Worm (Caenorhabditis elegans) whole organism, L3 larva: ENCODE results near the gene bath-9.

Experiments used
- R02D3.7 ChIP-seq: fragments of 150-350 bp; optimal IDR thresholded peaks from 2 replicates; lab custom pipeline; 2014; ENCODE audit warnings: missing biosample characterization, missing genetic modification characterization
- ZK546.5 ChIP-seq: sonication (generic microtip); optimal IDR thresholded peaks from 2 replicates; lab custom pipeline; 2017; ENCODE audit warnings: missing biosample characterization, missing genetic modification characterization
- ama-1 ChIP-seq: fragments of 150-350 bp; optimal IDR thresholded peaks from 2 replicates; lab custom pipeline; 2018
- ceh-28 ChIP-seq: fragments of 150-350 bp; optimal IDR thresholded peaks from 2 replicates; lab custom pipeline; 2014; ENCODE audit warnings: missing biosample characterization, missing genetic modification reagents, missing genetic modification characterization
- ceh-82 ChIP-seq: fragments of 150-350 bp; optimal IDR thresholded peaks from 2 replicates; lab custom pipeline; 2014; ENCODE audit warnings: missing biosample characterization, missing genetic modification characterization
- ceh-9 ChIP-seq: sonication (generic microtip); optimal IDR thresholded peaks from 2 replicates; lab custom pipeline; 2018; ENCODE audit warnings: missing biosample characterization, missing genetic modification characterization
- elt-1 ChIP-seq: fragments of 150-350 bp; optimal IDR thresholded peaks from 2 replicates; lab custom pipeline; 2014; ENCODE audit warnings: missing biosample characterization, missing genetic modification characterization
- elt-2 ChIP-seq: sonication (generic microtip); optimal IDR thresholded peaks from 2 replicates; lab custom pipeline; 2016; ENCODE audit warnings: missing genetic modification reagents, mild to moderate bottlenecking, missing genetic modification characterization, missing compliant biosample characterization
- elt-3 ChIP-seq, 3 experiments: fragments of 150-350 bp in 1 of 3; sonication (generic microtip) in 2 of 3; optimal IDR thresholded peaks; 2 replicates in 2 of 3; 4 replicates in 1 of 3; lab custom pipeline; 2014 to 2017; ENCODE audit warnings: missing biosample characterization in 3 of 3, missing genetic modification characterization in 3 of 3
- fkh-10 ChIP-seq: sonication (generic microtip); optimal IDR thresholded peaks from 2 replicates; lab custom pipeline; 2017; ENCODE audit warnings: missing biosample characterization, missing genetic modification reagents, missing genetic modification characterization
- fkh-2 ChIP-seq: fragments of 150-350 bp; optimal IDR thresholded peaks from 2 replicates; lab custom pipeline; 2014; ENCODE audit warnings: missing biosample characterization, missing genetic modification reagents, missing genetic modification characterization
- hmg-11 ChIP-seq: sonication (generic microtip); optimal IDR thresholded peaks from 2 replicates; lab custom pipeline; 2016; ENCODE audit warnings: missing genetic modification characterization, missing compliant biosample characterization
- lin-15B ChIP-seq: fragments of 150-350 bp; optimal IDR thresholded peaks from 2 replicates; lab custom pipeline; 2014; ENCODE audit warnings: missing biosample characterization, missing genetic modification characterization
- mdl-1 ChIP-seq: fragments of 150-350 bp; optimal IDR thresholded peaks from 2 replicates; lab custom pipeline; 2014; ENCODE audit warnings: missing biosample characterization, missing genetic modification characterization
- mml-1 ChIP-seq: fragments of 150-350 bp; sonication (generic microtip); optimal IDR thresholded peaks from 3 replicates; lab custom pipeline; 2014; ENCODE audit warnings: missing biosample characterization, missing genetic modification characterization
- nfya-1 ChIP-seq: sonication (generic microtip); optimal IDR thresholded peaks from 2 replicates; lab custom pipeline; 2017; ENCODE audit warnings: missing genetic modification characterization, mild to moderate bottlenecking, missing compliant biosample characterization, antibody characterized with exemption, moderate library complexity; ENCODE audit not compliant: insufficient read depth
- nhr-12 ChIP-seq: fragments of 150-350 bp; optimal IDR thresholded peaks from 2 replicates; lab custom pipeline; 2014; ENCODE audit warnings: missing biosample characterization, missing genetic modification characterization
- nhr-237 ChIP-seq: fragments of 150-350 bp; optimal IDR thresholded peaks from 2 replicates; lab custom pipeline; 2014; ENCODE audit warnings: missing biosample characterization, missing genetic modification characterization
- nhr-25 ChIP-seq: sonication (generic microtip); optimal IDR thresholded peaks from 2 replicates; lab custom pipeline; 2017; ENCODE audit warnings: missing biosample characterization, missing genetic modification characterization
- nhr-28 ChIP-seq: fragments of 150-350 bp; optimal IDR thresholded peaks from 2 replicates; lab custom pipeline; 2014; ENCODE audit warnings: missing biosample characterization, missing genetic modification characterization
- nhr-43 ChIP-seq: sonication (generic microtip); optimal IDR thresholded peaks from 2 replicates; lab custom pipeline; 2016; ENCODE audit warnings: mild to moderate bottlenecking, missing genetic modification characterization, missing compliant biosample characterization; ENCODE audit not compliant: poor library complexity, severe bottlenecking
- nhr-76 ChIP-seq: fragments of 150-350 bp; sonication (generic microtip); optimal IDR thresholded peaks from 5 replicates; lab custom pipeline; 2014; ENCODE audit warnings: missing biosample characterization, missing genetic modification characterization
- nhr-77 ChIP-seq: fragments of 150-350 bp; optimal IDR thresholded peaks from 2 replicates; lab custom pipeline; 2014; ENCODE audit warnings: missing biosample characterization, missing genetic modification characterization
- pha-4 ChIP-seq: fragments of 150-350 bp; optimal IDR thresholded peaks from 2 replicates; lab custom pipeline; 2014; ENCODE audit warnings: missing biosample characterization, missing genetic modification reagents, missing genetic modification characterization
- sea-2 ChIP-seq: fragments of 150-350 bp; sonication (generic microtip); optimal IDR thresholded peaks from 4 replicates; lab custom pipeline; 2014; ENCODE audit warnings: missing biosample characterization, missing genetic modification reagents, missing genetic modification characterization
- skn-1 ChIP-seq: fragments of 150-350 bp; optimal IDR thresholded peaks from 2 replicates; lab custom pipeline; 2014; ENCODE audit warnings: missing biosample characterization, missing genetic modification characterization
- unc-39 ChIP-seq: sonication (generic microtip); optimal IDR thresholded peaks from 4 replicates; lab custom pipeline; 2017; ENCODE audit warnings: missing biosample characterization, missing genetic modification characterization
- ztf-11 ChIP-seq: fragments of 150-350 bp; optimal IDR thresholded peaks from 2 replicates; lab custom pipeline; 2014; ENCODE audit warnings: missing biosample characterization, missing genetic modification characterization
- ztf-4 ChIP-seq: fragments of 150-350 bp; optimal IDR thresholded peaks from 2 replicates; lab custom pipeline; 2014; ENCODE audit warnings: missing biosample characterization, missing genetic modification characterization

Gene bath-9

DNA sequence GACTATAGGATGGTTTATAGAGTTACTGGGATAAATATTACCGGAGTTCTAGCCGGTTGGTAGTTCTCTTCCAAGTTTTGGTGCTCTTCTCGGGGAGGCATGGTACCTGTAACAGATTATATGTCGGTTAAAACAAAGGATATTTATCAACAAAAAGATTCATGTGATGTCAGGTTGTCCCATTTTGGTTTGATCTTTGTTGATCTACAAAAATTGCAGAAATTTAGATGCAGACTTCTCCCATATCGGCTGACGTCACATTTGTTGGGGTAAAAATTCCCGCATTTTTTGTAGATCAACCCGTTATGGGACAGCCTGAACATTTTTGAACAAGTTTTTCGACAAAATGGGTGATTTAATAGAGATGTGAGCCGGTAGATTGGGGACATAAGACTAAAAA is 8.8 kb upstream of the bath-9 start, which contains the start of gene Y49F6C.7:
Gene Y49F6C.7, minus strand, starts transcription at position 101 of the 400 bp plus-strand sequence.
- TF ChIP-seq hmg-11 (tag; lab: Kevin White, UChicago) (no peak), nhr-43 (no peak), sea-2 (GFP tag; lab: Kevin White, UChicago) (no peak), elt-1 (tag; lab: Kevin White, UChicago) (no peak), ZK546.5 (tag; lab: Kevin White, UChicago) (no peak), pha-4 (tag; lab: Kevin White, UChicago) (no peak), nhr-77 (tag; lab: Kevin White, UChicago) (no peak), nhr-237 (no peak), ama-1 (lab: Kevin White, UChicago) (no peak), nhr-76 (tag; lab: Kevin White, UChicago) (no peak)

DNA sequence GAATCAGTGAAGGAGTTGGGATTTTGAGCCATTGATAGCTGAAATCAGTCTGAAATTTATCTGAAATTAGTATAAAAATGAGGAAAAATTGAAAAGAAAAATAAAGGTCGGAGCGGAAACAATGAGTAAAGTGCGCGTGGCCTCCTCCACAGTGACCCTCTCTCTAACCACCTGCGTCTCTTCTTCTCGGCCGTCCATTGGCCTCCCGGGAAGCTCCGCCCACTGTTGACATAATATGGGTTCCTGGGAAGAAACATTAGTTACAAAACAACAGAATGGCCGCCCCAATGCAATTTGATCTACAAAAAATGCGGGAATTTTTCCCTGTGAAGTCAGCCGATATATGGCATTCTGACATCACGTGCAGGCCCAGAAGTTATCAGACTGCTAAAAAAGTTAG is 6.8 kb upstream of the bath-9 start, which contains the start of gene Y49F6C.8:
Gene Y49F6C.8, minus strand, starts transcription at position 51 of the 400 bp plus-strand sequence.
- TF ChIP-seq elt-1 (tag; lab: Kevin White, UChicago) (no peak), nfya-1 (tag; lab: Kevin White, UChicago) (peak; percentile 96)
- TF ChIP-seq, all 47 proteins: peak for 1

DNA sequence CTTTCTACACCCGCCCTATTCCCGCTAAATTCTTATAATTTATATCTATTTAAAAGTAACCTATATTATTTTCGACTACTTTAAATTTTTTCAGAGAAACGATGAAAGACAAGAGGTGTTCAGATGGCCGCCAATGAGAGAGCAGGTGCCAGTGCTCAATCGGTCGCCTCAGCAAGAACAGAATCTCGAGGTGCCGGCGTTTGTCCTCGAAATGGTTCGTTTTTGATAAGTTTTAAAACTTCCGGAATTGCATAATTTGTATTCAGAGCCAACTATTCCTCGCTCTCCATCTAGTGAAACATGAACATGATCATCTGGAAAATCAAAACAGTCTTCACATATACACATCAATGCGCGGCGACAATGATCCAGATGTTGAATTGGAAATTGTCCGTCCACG is 5.9 kb upstream of the bath-9 start, which contains the start of gene bath-23:
Gene bath-23, plus strand, starts transcription at position 301 of the 400 bp plus-strand sequence.
- TF ChIP-seq nhr-77 (tag; lab: Kevin White, UChicago): no peak
- no peak for TF ChIP-seq nhr-43
- no peak for TF ChIP-seq nfya-1 (tag; lab: Kevin White, UChicago)
- TF ChIP-seq nhr-237: no peak
- TF ChIP-seq fkh-10 (GFP tag; lab: Kevin White, UChicago): no peak
- TF ChIP-seq nhr-76 (tag; lab: Kevin White, UChicago): no peak
- TF ChIP-seq unc-39 (tag; lab: Kevin White, UChicago): no peak
- TF ChIP-seq nhr-25 (tag; lab: Kevin White, UChicago): no peak
- no peak for TF ChIP-seq mdl-1 (tag; lab: Kevin White, UChicago)
- no peak for TF ChIP-seq skn-1 (tag; lab: Kevin White, UChicago)
- no peak for TF ChIP-seq nhr-28 (tag; lab: Kevin White, UChicago)
- no peak for TF ChIP-seq ztf-11 (tag; lab: Kevin White, UChicago)

DNA sequence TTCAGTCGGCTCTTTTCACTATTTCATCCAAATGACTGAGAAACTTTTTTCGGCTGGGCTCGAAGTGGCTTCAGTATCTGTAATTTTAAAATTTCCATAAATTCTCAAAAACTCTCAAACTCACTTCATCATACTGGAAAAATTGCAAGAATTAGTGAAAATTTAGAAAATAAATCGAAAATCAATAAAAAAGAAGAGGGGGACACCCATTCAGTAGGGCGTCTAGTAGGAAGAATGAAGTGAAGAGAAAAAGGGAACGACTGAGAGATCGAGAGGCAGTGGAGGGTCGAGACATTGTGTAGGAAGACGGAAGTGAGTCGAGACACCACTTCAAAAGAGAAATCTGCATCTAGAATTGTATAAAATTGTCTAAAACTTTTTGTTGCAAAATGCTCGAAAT is 3.0 kb upstream of the bath-9 start:
- TF ChIP-seq ama-1 (lab: Kevin White, UChicago) (no peak), ceh-28 (peak; percentile 6), sea-2 (GFP tag; lab: Kevin White, UChicago) (peak; percentile 7)

DNA sequence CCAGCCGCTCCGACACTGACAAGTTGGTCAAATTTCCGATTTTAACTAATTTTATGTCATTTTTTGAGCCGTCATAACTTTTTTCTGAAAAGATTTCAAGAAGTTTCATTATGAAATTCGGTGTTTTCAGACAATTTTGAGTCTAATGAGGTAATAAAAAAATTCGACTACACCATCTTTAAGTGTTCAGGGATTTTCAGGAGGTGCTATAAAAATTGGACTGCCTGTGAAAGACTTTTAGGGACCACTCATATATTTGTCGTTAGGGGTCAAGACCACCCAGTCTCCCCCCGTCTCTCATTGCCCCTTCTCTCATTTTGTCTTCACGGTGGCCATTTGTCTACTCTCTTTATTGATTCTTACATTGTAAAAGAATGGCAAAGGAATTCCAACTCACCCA is 2.1 kb upstream of the bath-9 start, which contains the start of gene bath-10:
Gene bath-10, plus strand, starts transcription at position 301 of the 400 bp plus-strand sequence.
- TF ChIP-seq mml-1 (tag; lab: Kevin White, UChicago) (no peak), mdl-1 (tag; lab: Kevin White, UChicago) (no peak), skn-1 (tag; lab: Kevin White, UChicago) (no peak), elt-2 (tag; lab: Kevin White, UChicago) (no peak), nhr-12 (tag; lab: Kevin White, UChicago) (no peak), pha-4 (tag; lab: Kevin White, UChicago) (no peak)

DNA sequence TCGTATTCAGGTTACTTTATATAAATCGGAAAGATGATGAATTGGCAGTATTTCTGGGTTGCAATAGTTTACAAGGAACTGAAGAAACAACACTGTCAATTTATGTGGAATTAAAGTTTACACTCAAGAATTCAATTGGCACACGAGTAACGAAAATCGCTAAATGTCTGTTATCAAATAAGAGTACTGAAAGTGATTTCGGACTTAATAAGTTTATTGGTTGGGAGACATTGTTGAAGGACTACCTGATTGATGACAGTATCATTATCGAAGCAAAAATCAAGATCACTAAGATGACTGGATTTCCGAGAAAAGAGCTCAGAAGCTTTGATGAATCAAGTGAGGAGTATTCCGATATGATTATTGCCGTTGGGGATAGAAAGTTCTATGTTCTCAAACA is 1.6 kb upstream of the bath-9 start:
- TF ChIP-seq ceh-82 (tag; lab: Kevin White, UChicago): no peak
- TF ChIP-seq ZK546.5 (tag; lab: Kevin White, UChicago): no peak
- TF ChIP-seq fkh-2 (tag; lab: Kevin White, UChicago): no peak
- no peak for TF ChIP-seq ama-1 (lab: Kevin White, UChicago)
- TF ChIP-seq elt-3 (tag; optimal IDR thresholded peaks at IDR 0.05; lab: Kevin White, UChicago): no peak
- no peak for TF ChIP-seq nhr-76 (tag; lab: Kevin White, UChicago)
- no peak for TF ChIP-seq ztf-4 (tag; lab: Kevin White, UChicago)
- TF ChIP-seq lin-15B: no peak
- TF ChIP-seq fkh-10 (GFP tag; lab: Kevin White, UChicago): no peak
- TF ChIP-seq ceh-9 (tag; lab: Kevin White, UChicago): no peak

DNA sequence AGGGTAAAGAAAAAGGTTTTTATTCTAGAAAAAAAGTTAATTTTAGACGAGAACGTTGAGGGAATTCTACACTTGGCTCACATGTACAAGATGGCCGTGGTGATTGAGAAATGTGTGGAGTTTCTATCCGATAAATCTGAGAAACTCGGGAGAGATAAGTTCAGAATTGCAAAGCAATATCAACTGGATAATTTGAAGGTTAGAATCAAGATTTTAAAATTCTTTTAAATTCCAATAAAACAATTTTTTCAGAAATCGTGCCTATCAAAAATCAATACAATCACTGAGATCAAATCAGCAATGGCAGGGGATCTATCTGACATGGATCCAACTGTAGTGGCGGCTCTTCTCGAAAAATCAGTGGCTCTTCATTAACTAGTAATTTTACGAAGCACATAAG is 1.4 kb downstream of the bath-9 start, which contains the start of gene Y49F6C.2:
Gene Y49F6C.2, plus strand, starts transcription at position 301 of the 400 bp plus-strand sequence.
- TF ChIP-seq nhr-76 (tag; lab: Kevin White, UChicago): no peak
- TF ChIP-seq ceh-82 (tag; lab: Kevin White, UChicago): no peak
- no peak for TF ChIP-seq R02D3.7 (tag; lab: Kevin White, UChicago)
- TF ChIP-seq mdl-1 (tag; lab: Kevin White, UChicago): no peak
